Fruit fly (Drosophila melanogaster): ENCODE results near the gene plh.
A peak's percentile ranks its signal among the peaks of the same experiment; 100 is the strongest.

The plh gene

dm6 chr3R:5059320-5059719, 48.5 kb upstream of the plh start (continued):
- TF ChIP-seq slou (GFP tag; optimal IDR thresholded peaks at IDR 0.05) (peak; percentile 4), mirr (GFP tag; optimal IDR thresholded peaks at IDR 0.05) (peak; percentile 16), bcd (GFP tag; optimal IDR thresholded peaks at IDR 0.05) (no peak), CG12155 (GFP tag; optimal IDR thresholded peaks at IDR 0.05) (no peak), pho (GFP tag; optimal IDR thresholded peaks at IDR 0.05) (peak; percentile 28), Med (GFP tag) (peak; percentile 84), CG3407 (GFP tag; optimal IDR thresholded peaks at IDR 0.05) (peak; percentile 5), da (GFP tag; optimal IDR thresholded peaks at IDR 0.05) (no peak), vvl (GFP tag; IDR thresholded peaks at IDR 0.05) (peak; percentile 21; the same call in 1 of the 2 replicates), CG8089 (GFP tag; optimal IDR thresholded peaks at IDR 0.05) (peak; percentile 33), lab (GFP tag; optimal IDR thresholded peaks at IDR 0.05) (peak; percentile 28), ATbp (GFP tag; optimal IDR thresholded peaks at IDR 0.05) (peak; percentile 37), CG13624 (GFP tag; optimal IDR thresholded peaks at IDR 0.05) (no peak), Meics (GFP tag; optimal IDR thresholded peaks at IDR 0.05) (peak; percentile 13), Awh (GFP tag; IDR thresholded peaks at IDR 0.05) (peak; percentile 95), CG18599 (GFP tag; optimal IDR thresholded peaks at IDR 0.05) (peak; percentile 24), eve (GFP tag; optimal IDR thresholded peaks at IDR 0.05) (peak in 1 of 2 experiments; percentile 36), CG11696 (GFP tag; IDR thresholded peaks at IDR 0.05) (no peak), CG14014 (GFP tag; IDR thresholded peaks at IDR 0.05) (0 out of 2 replicates have a peak, but pooled peaks have one; percentile 14), Abd-B (GFP tag; optimal IDR thresholded peaks at IDR 0.05) (no peak), CG15011 (GFP tag; optimal IDR thresholded peaks at IDR 0.05) (peak; percentile 1), oc (tag; optimal IDR thresholded peaks at IDR 0.05) (peak; percentile 50), CG11504 (tag; optimal IDR thresholded peaks at IDR 0.05) (peak; percentile 10), CG10543 (GFP tag; optimal IDR thresholded peaks at IDR 0.05) (peak; percentile 57), pan (optimal IDR thresholded peaks at IDR 0.05) (no peak), pan (GFP tag; optimal IDR thresholded peaks at IDR 0.05 in 1 of 2, IDR thresholded peaks at IDR 0.05 in 1 of 2) (peak in 1 of 2 experiments; percentile 28), dimm (GFP tag; IDR thresholded peaks at IDR 0.05) (no peak), sens (GFP tag) (peak; percentile 89), CG13296 (GFP tag; optimal IDR thresholded peaks at IDR 0.05) (peak; percentile 8), CG12659 (GFP tag; optimal IDR thresholded peaks at IDR 0.05) (no peak), caup (GFP tag; optimal IDR thresholded peaks at IDR 0.05; ENCODE audit: severe bottlenecking) (peak; percentile 13), CG4707 (GFP tag; optimal IDR thresholded peaks at IDR 0.05) (peak; percentile 3), gem (tag; optimal IDR thresholded peaks at IDR 0.05) (peak; percentile 11), crc (GFP tag; optimal IDR thresholded peaks at IDR 0.05) (no peak), Vsx1 (GFP tag; optimal IDR thresholded peaks at IDR 0.05) (peak; percentile 32), Asciz (GFP tag; optimal IDR thresholded peaks at IDR 0.05) (peak; percentile 50), CG32767 (GFP tag; IDR thresholded peaks at IDR 0.05) (no peak), CG15269 (tag; optimal IDR thresholded peaks at IDR 0.05) (peak; percentile 22), Hmr (GFP tag; optimal IDR thresholded peaks at IDR 0.05) (no peak), CG3065 (GFP tag; optimal IDR thresholded peaks at IDR 0.05) (no peak), wek (GFP tag; optimal IDR thresholded peaks at IDR 0.05) (no peak), Sox100B (GFP tag; optimal IDR thresholded peaks at IDR 0.05) (peak; percentile 18), Hr78 (GFP tag; optimal IDR thresholded peaks at IDR 0.05) (peak in 1 of 2 experiments; percentile 6), CG18619 (GFP tag; optimal IDR thresholded peaks at IDR 0.05) (peak; percentile 17), CG2678 (tag; optimal IDR thresholded peaks at IDR 0.05) (peak; percentile 46), CG17361 (GFP tag; IDR thresholded peaks at IDR 0.05) (peak; percentile 18; the same call in 1 of the 3 replicates), HHEX (GFP tag; optimal IDR thresholded peaks at IDR 0.05) (peak; percentile 18), D19A (tag; optimal IDR thresholded peaks at IDR 0.05) (peak; percentile 70), Hr51 (GFP tag; optimal IDR thresholded peaks at IDR 0.05) (peak in 1 of 2 experiments; percentile 2), otp (GFP tag; IDR thresholded peaks at IDR 0.05) (peak; percentile 82)
